Fruit fly (Drosophila melanogaster) whole organism, embryonic: ENCODE data around the gene CG16984.

Experiments
- ATbp ChIP-seq: fragments of 200-800 bp; sonication (Bioruptor generic); optimal IDR thresholded peaks from 2 replicates; lab custom pipeline; 2017; ENCODE audit warnings: missing biosample characterization, mild to moderate bottlenecking, missing genetic modification characterization, missing genetic modification reagents
- Ada2b ChIP-seq: fragments of 200-800 bp; sonication (Bioruptor generic); IDR thresholded peaks from 2 replicates; pipeline ENCODE4 v1.3.6; 2022; ENCODE audit warnings: missing biosample characterization, missing genetic modification characterization
- B-H1 ChIP-seq: fragments of 200-800 bp; sonication (Bioruptor generic); IDR thresholded peaks from 3 replicates; pipeline ENCODE4 v1.3.6; 2022; ENCODE audit warnings: missing biosample characterization, missing genetic modification characterization
- CG1024 ChIP-seq: fragments of 200-800 bp; sonication (Bioruptor generic); IDR thresholded peaks from 2 replicates; pipeline ENCODE4 v1.3.6; 2022; ENCODE audit warnings: missing biosample characterization, missing genetic modification characterization
- CG10274 ChIP-seq: fragments of 200-800 bp; sonication (Bioruptor generic); optimal IDR thresholded peaks from 3 replicates; lab custom pipeline; 2017; ENCODE audit warnings: missing biosample characterization, mild to moderate bottlenecking, missing genetic modification characterization
- CG10959 ChIP-seq: fragments of 200-800 bp; sonication (Bioruptor generic); IDR thresholded peaks from 2 replicates; pipeline ENCODE4 v1.3.6; 2022; ENCODE audit warnings: missing biosample characterization, missing genetic modification characterization
- CG12391 ChIP-seq: fragments of 200-800 bp; sonication (Bioruptor generic); optimal IDR thresholded peaks from 3 replicates; lab custom pipeline; 2018; ENCODE audit warnings: missing biosample characterization, mild to moderate bottlenecking, missing genetic modification characterization, moderate library complexity
- CG13123 ChIP-seq: fragments of 200-800 bp; sonication (Bioruptor generic); optimal IDR thresholded peaks from 2 replicates; lab custom pipeline; 2016; ENCODE audit warnings: missing biosample characterization, missing genetic modification characterization
- CG14860 ChIP-seq: fragments of 200-800 bp; sonication (Bioruptor generic); IDR thresholded peaks from 3 replicates; pipeline ENCODE4 v1.3.6; 2022; ENCODE audit warnings: missing biosample characterization, missing genetic modification characterization; ENCODE audit not compliant: partially characterized antibody
- CG1602 ChIP-seq: fragments of 200-800 bp; sonication (Bioruptor generic); optimal IDR thresholded peaks from 3 replicates; lab custom pipeline; 2016; ENCODE audit warnings: missing biosample characterization, missing genetic modification characterization
- CG18764 ChIP-seq: fragments of 200-800 bp; sonication (Bioruptor generic); optimal IDR thresholded peaks from 3 replicates; lab custom pipeline; 2016; ENCODE audit warnings: missing biosample characterization, missing genetic modification characterization
- CG2120 ChIP-seq: fragments of 200-800 bp; sonication (Bioruptor generic); optimal IDR thresholded peaks from 3 replicates; lab custom pipeline; 2016; ENCODE audit warnings: missing biosample characterization, missing genetic modification characterization
- CG31441 ChIP-seq: fragments of 200-800 bp; sonication (Bioruptor generic); IDR thresholded peaks from 2 replicates; pipeline ENCODE4 v1.3.6; 2022; ENCODE audit warnings: missing biosample characterization, missing genetic modification characterization
- CG32772 ChIP-seq: fragments of 200-800 bp; sonication (Bioruptor generic); IDR thresholded peaks from 2 replicates; pipeline ENCODE4 v1.3.6; 2022; ENCODE audit warnings: missing biosample characterization, missing genetic modification characterization
- CG3407 ChIP-seq: fragments of 200-800 bp; sonication (Bioruptor generic); optimal IDR thresholded peaks from 2 replicates; lab custom pipeline; 2018; ENCODE audit warnings: missing biosample characterization, mild to moderate bottlenecking, missing genetic modification characterization
- CG3726 ChIP-seq: fragments of 200-800 bp; sonication (Bioruptor generic); IDR thresholded peaks from 3 replicates; pipeline ENCODE4, ENCODE4 v1.3.6; 2022; ENCODE audit warnings: missing biosample characterization, missing genetic modification characterization
- CG6654 ChIP-seq: fragments of 200-800 bp; sonication (Bioruptor generic); optimal IDR thresholded peaks from 2 replicates; lab custom pipeline; 2017; ENCODE audit warnings: missing biosample characterization, mild to moderate bottlenecking, missing genetic modification characterization
- CG7987 ChIP-seq: fragments of 200-800 bp; sonication (Bioruptor generic); optimal IDR thresholded peaks from 2 replicates; lab custom pipeline; 2018; ENCODE audit warnings: missing biosample characterization, mild to moderate bottlenecking, missing genetic modification characterization, moderate library complexity
- CG8765 ChIP-seq: fragments of 200-800 bp; sonication (Bioruptor generic); IDR thresholded peaks from 2 replicates; pipeline ENCODE4 v1.3.6; 2022; ENCODE audit warnings: missing biosample characterization, missing genetic modification characterization
- Dbx ChIP-seq: fragments of 200-800 bp; sonication (Bioruptor generic); IDR thresholded peaks from 3 replicates; pipeline ENCODE4 v1.3.6; 2022; ENCODE audit warnings: missing biosample characterization, missing genetic modification characterization
- ERR ChIP-seq: fragments of 200-800 bp; sonication (Bioruptor generic); optimal IDR thresholded peaks from 2 replicates; lab custom pipeline; 2016; ENCODE audit warnings: missing biosample characterization, missing genetic modification characterization
- H15 ChIP-seq: fragments of 200-800 bp; sonication (Bioruptor generic); IDR thresholded peaks from 3 replicates; pipeline ENCODE4 v1.3.6; 2022; ENCODE audit warnings: missing biosample characterization, missing genetic modification characterization
- HHEX ChIP-seq: fragments of 200-800 bp; sonication (Bioruptor generic); optimal IDR thresholded peaks from 3 replicates; lab custom pipeline; 2017; ENCODE audit warnings: missing biosample characterization, mild to moderate bottlenecking, missing genetic modification characterization, missing genetic modification reagents
- Hr51 ChIP-seq, 2 experiments: fragments of 200-800 bp; sonication (Bioruptor generic); optimal IDR thresholded peaks; 2 replicates in 1 of 2; 3 replicates in 1 of 2; lab custom pipeline; 2016 to 2018; ENCODE audit warnings: missing biosample characterization in 2 of 2, missing genetic modification characterization in 2 of 2, mild to moderate bottlenecking in 1 of 2, moderate library complexity in 1 of 2
- Lim3 ChIP-seq: fragments of 200-800 bp; sonication (Bioruptor generic); IDR thresholded peaks from 2 replicates; pipeline ENCODE4 v1.3.6; 2022; ENCODE audit warnings: missing biosample characterization, missing genetic modification characterization
- Mad ChIP-seq: fragments of 200-800 bp; sonication (Bioruptor generic); optimal IDR thresholded peaks from 2 replicates; lab custom pipeline; 2016; ENCODE audit warnings: missing biosample characterization, missing genetic modification characterization
- Nf-YA ChIP-seq: fragments of 200-800 bp; sonication (Bioruptor generic); IDR thresholded peaks from 2 replicates; pipeline ENCODE4 v1.3.6; 2022; ENCODE audit warnings: missing biosample characterization, missing genetic modification characterization
- Pdp1 ChIP-seq, 2 experiments: fragments of 200-800 bp; sonication (Bioruptor generic); optimal IDR thresholded peaks; 3 replicates each; lab custom pipeline; 2016; ENCODE audit warnings: missing biosample characterization in 2 of 2, missing genetic modification characterization in 2 of 2, mild to moderate bottlenecking in 1 of 2, moderate library complexity in 1 of 2
- Poxn ChIP-seq: fragments of 200-800 bp; sonication (Bioruptor generic); IDR thresholded peaks from 2 replicates; pipeline ENCODE4 v1.3.6; 2022; ENCODE audit warnings: missing biosample characterization, missing genetic modification characterization
- Side ChIP-seq: fragments of 200-800 bp; sonication (Bioruptor generic); optimal IDR thresholded peaks from 2 replicates; lab custom pipeline; 2016; ENCODE audit warnings: missing biosample characterization, missing genetic modification characterization
- Usf ChIP-seq: fragments of 200-800 bp; sonication (Bioruptor generic); optimal IDR thresholded peaks from 2 replicates; lab custom pipeline; 2017; ENCODE audit warnings: missing genotype, missing biosample characterization, missing genetic modification characterization
- az2 ChIP-seq: fragments of 200-800 bp; sonication (Bioruptor generic); optimal IDR thresholded peaks from 3 replicates; lab custom pipeline; 2016; ENCODE audit warnings: missing biosample characterization, missing genetic modification characterization
- cwo ChIP-seq: fragments of 200-800 bp; sonication (Bioruptor generic); optimal IDR thresholded peaks from 3 replicates; lab custom pipeline; 2017; ENCODE audit warnings: missing biosample characterization, missing genetic modification characterization, mild to moderate bottlenecking, moderate library complexity, missing genetic modification reagents
- dati ChIP-seq: fragments of 200-800 bp; sonication (Bioruptor generic); IDR thresholded peaks from 2 replicates; pipeline ENCODE4 v1.3.6; 2022; ENCODE audit warnings: missing biosample characterization, missing genetic modification characterization
- esg ChIP-seq: fragments of 200-800 bp; sonication (Bioruptor generic); conservative IDR thresholded peaks from 2 replicates; pipeline ENCODE4 v1.3.6; 2022; ENCODE audit warnings: missing biosample characterization, missing genetic modification characterization
- fd64A ChIP-seq: fragments of 200-800 bp; sonication (Bioruptor generic); optimal IDR thresholded peaks from 3 replicates; lab custom pipeline; 2018; ENCODE audit warnings: missing biosample characterization, mild to moderate bottlenecking, missing genetic modification characterization
- jing ChIP-seq: fragments of 200-800 bp; sonication (Bioruptor generic); optimal IDR thresholded peaks from 2 replicates; lab custom pipeline; 2018; ENCODE audit warnings: missing biosample characterization, mild to moderate bottlenecking, missing genetic modification characterization
- kah ChIP-seq: fragments of 200-800 bp; sonication (Bioruptor generic); optimal IDR thresholded peaks from 2 replicates; lab custom pipeline; 2018; ENCODE audit warnings: missing biosample characterization, mild to moderate bottlenecking, missing genetic modification characterization
- nau ChIP-seq: fragments of 200-800 bp; sonication (Bioruptor generic); optimal IDR thresholded peaks from 3 replicates; lab custom pipeline; 2017; ENCODE audit warnings: missing biosample characterization, mild to moderate bottlenecking, missing genetic modification characterization, missing genetic modification reagents
- odd ChIP-seq: fragments of 200-800 bp; sonication (Bioruptor generic); optimal IDR thresholded peaks from 2 replicates; lab custom pipeline; 2017; ENCODE audit warnings: missing biosample characterization, mild to moderate bottlenecking, missing genetic modification characterization
- otp ChIP-seq: fragments of 200-800 bp; sonication (Bioruptor generic); IDR thresholded peaks from 3 replicates; pipeline ENCODE4, ENCODE4 v1.3.6; 2022; ENCODE audit warnings: missing biosample characterization, missing genetic modification characterization
- pb ChIP-seq: fragments of 200-800 bp; sonication (Bioruptor generic); optimal IDR thresholded peaks from 3 replicates; lab custom pipeline; 2016; ENCODE audit warnings: missing biosample characterization, missing genetic modification characterization
- ranshi ChIP-seq: fragments of 200-800 bp; sonication (Bioruptor generic); IDR thresholded peaks from 2 replicates; pipeline ENCODE4 v1.3.6; 2022; ENCODE audit warnings: missing biosample characterization, missing genetic modification characterization
- repo ChIP-seq: fragments of 200-800 bp; sonication (Bioruptor generic); optimal IDR thresholded peaks from 2 replicates; lab custom pipeline; 2016; ENCODE audit warnings: missing biosample characterization, missing genetic modification characterization
- salm ChIP-seq: fragments of 200-800 bp; sonication (Bioruptor generic); optimal IDR thresholded peaks from 2 replicates; lab custom pipeline; 2018; ENCODE audit warnings: missing biosample characterization, mild to moderate bottlenecking, missing genetic modification characterization
- sob ChIP-seq: fragments of 200-800 bp; sonication (Bioruptor generic); IDR thresholded peaks from 2 replicates; pipeline ENCODE4 v1.3.6; 2022; ENCODE audit warnings: missing biosample characterization, missing genetic modification characterization
- stc ChIP-seq: fragments of 200-800 bp; sonication (Bioruptor generic); IDR thresholded peaks from 2 replicates; pipeline ENCODE4 v1.3.6; 2022; ENCODE audit warnings: missing biosample characterization, missing genetic modification characterization
- sug ChIP-seq: fragments of 200-800 bp; optimal IDR thresholded peaks from 2 replicates; lab custom pipeline; 2019; ENCODE audit warnings: missing biosample characterization, mild to moderate bottlenecking, missing genetic modification characterization, moderate library complexity
- tx ChIP-seq: fragments of 200-800 bp; sonication (Bioruptor generic); optimal IDR thresholded peaks from 2 replicates; lab custom pipeline; 2016; ENCODE audit warnings: missing biosample characterization, missing genetic modification characterization
- unc-4 ChIP-seq: fragments of 200-800 bp; sonication (Bioruptor generic); IDR thresholded peaks from 2 replicates; pipeline ENCODE4 v1.3.6; 2022; ENCODE audit warnings: missing biosample characterization, missing genetic modification characterization; ENCODE audit not compliant: partially characterized antibody
- zen ChIP-seq: fragments of 200-800 bp; sonication (Bioruptor generic); optimal IDR thresholded peaks from 3 replicates; lab custom pipeline; 2018; ENCODE audit warnings: missing biosample characterization, mild to moderate bottlenecking, missing genetic modification characterization, moderate library complexity

Gene CG16984

dm6 chr3L:2590764-2591309 is 4.7 kb upstream of the CG16984 start (continued):
- TF ChIP-seq Hr51 (GFP tag; optimal IDR thresholded peaks at IDR 0.05; lab: Kevin White, UChicago), result peak in 1 of 2 experiments; percentile 3
- TF ChIP-seq jing, result no peak
- no peak for TF ChIP-seq CG6654
- no peak for TF ChIP-seq CG10959 (GFP tag; lab: Robert Waterston, UW)
- no peak for TF ChIP-seq esg (GFP tag; lab: Robert Waterston, UW)
- TF ChIP-seq stc (GFP tag; lab: Robert Waterston, UW), result 0 out of 2 replicates have a peak, but pooled peaks have one; percentile 13
- TF ChIP-seq CG10274 (GFP tag; lab: Kevin White, UChicago), result no peak
- no peak for TF ChIP-seq Nf-YA (GFP tag; lab: Robert Waterston, UW)
- TF ChIP-seq sob (GFP tag; lab: Robert Waterston, UW), result no peak
- no peak for TF ChIP-seq pb
- TF ChIP-seq Side (GFP tag; lab: Kevin White, UChicago), result no peak
- no peak for TF ChIP-seq CG7987 (GFP tag; lab: Kevin White, UChicago)
- TF ChIP-seq CG1024 (GFP tag; lab: Robert Waterston, UW), result no peak
- TF ChIP-seq otp (GFP tag; lab: Robert Waterston, UW), result no peak
- TF ChIP-seq sug (tag; lab: Kevin White, UChicago), result no peak
- TF ChIP-seq CG14860 (GFP tag; lab: Robert Waterston, UW), result no peak
- no peak for TF ChIP-seq CG32772 (GFP tag; lab: Robert Waterston, UW)
- peak; percentile 18 for TF ChIP-seq az2 (GFP tag; lab: Kevin White, UChicago)
- TF ChIP-seq Mad (GFP tag; lab: Kevin White, UChicago), result no peak
- peak; percentile 68 for TF ChIP-seq CG31441
- no peak for TF ChIP-seq ERR (GFP tag; lab: Kevin White, UChicago)
- TF ChIP-seq zen (tag; lab: Kevin White, UChicago), result peak; percentile 13
- TF ChIP-seq ranshi (GFP tag; lab: Robert Waterston, UW), result no peak
- TF ChIP-seq CG12391, result peak; percentile 2
- TF ChIP-seq Usf (GFP tag; lab: Kevin White, UChicago), result no peak
- TF ChIP-seq unc-4 (GFP tag; lab: Robert Waterston, UW), result no peak
- TF ChIP-seq Pdp1 (GFP tag; optimal IDR thresholded peaks at IDR 0.05; lab: Kevin White, UChicago), result peak in 1 of 2 experiments; percentile 27
- no peak for TF ChIP-seq cwo (GFP tag; lab: Kevin White, UChicago)
- peak; percentile 4 for TF ChIP-seq CG2120
- TF ChIP-seq nau, result no peak
- 0 out of 3 replicates have a peak, but pooled peaks have one; percentile 1 for TF ChIP-seq Dbx (GFP tag; lab: Robert Waterston, UW)
- TF ChIP-seq Ada2b (GFP tag; lab: Robert Waterston, UW), result peak; percentile 8; the same call in 1 of the 2 replicates
- TF ChIP-seq salm (tag; lab: Kevin White, UChicago), result no peak
- no peak for TF ChIP-seq repo (GFP tag; lab: Kevin White, UChicago)
- no peak for TF ChIP-seq CG3726
- no peak for TF ChIP-seq Lim3
- TF ChIP-seq dati (GFP tag; lab: Robert Waterston, UW), result no peak
- peak; percentile 49 for TF ChIP-seq fd64A
- no peak for TF ChIP-seq CG18764 (GFP tag; lab: Kevin White, UChicago)
- no peak for TF ChIP-seq CG1602 (GFP tag; lab: Kevin White, UChicago)
- TF ChIP-seq tx (GFP tag; lab: Kevin White, UChicago), result no peak
- no peak for TF ChIP-seq HHEX
- peak; percentile 20 for TF ChIP-seq odd (GFP tag; lab: Kevin White, UChicago)
- no peak for TF ChIP-seq CG3407
- no peak for TF ChIP-seq Poxn (GFP tag; lab: Robert Waterston, UW)
- no peak for TF ChIP-seq CG13123 (GFP tag; lab: Kevin White, UChicago)
- TF ChIP-seq B-H1 (GFP tag; lab: Robert Waterston, UW), result 0 out of 3 replicates have a peak, but pooled peaks have one; percentile 17
- TF ChIP-seq CG8765 (GFP tag; lab: Robert Waterston, UW), result no peak
- TF ChIP-seq kah (GFP tag; lab: Kevin White, UChicago), result no peak
- no peak for TF ChIP-seq ATbp (GFP tag; lab: Kevin White, UChicago)
- TF ChIP-seq H15, result no peak
